Fruit fly (Drosophila melanogaster) whole organism, embryonic: ENCODE data around the gene Galphai.

Source experiments
- CG13424 ChIP-seq: fragments of 200-800 bp; sonication (Bioruptor generic); optimal IDR thresholded peaks from 2 replicates; lab custom pipeline; 2019; ENCODE audit warnings: missing biosample characterization, mild to moderate bottlenecking, missing genetic modification characterization, moderate library complexity
- CG14710 ChIP-seq: fragments of 200-800 bp; sonication (Bioruptor generic); optimal IDR thresholded peaks from 3 replicates; lab custom pipeline; 2019; ENCODE audit warnings: missing biosample characterization, mild to moderate bottlenecking, missing genetic modification characterization, moderate library complexity
- CG14965 ChIP-seq: fragments of 200-800 bp; sonication (Bioruptor generic); optimal IDR thresholded peaks from 2 replicates; lab custom pipeline; 2016; ENCODE audit warnings: missing biosample characterization, missing genetic modification characterization, borderline replicate concordance
- CG15696 ChIP-seq: fragments of 200-800 bp; sonication (Bioruptor generic); optimal IDR thresholded peaks from 2 replicates; lab custom pipeline; 2019; ENCODE audit warnings: missing biosample characterization, mild to moderate bottlenecking, missing genetic modification characterization, moderate library complexity
- CG1603 ChIP-seq: fragments of 200-800 bp; sonication (Bioruptor generic); optimal IDR thresholded peaks from 2 replicates; lab custom pipeline; 2019; ENCODE audit warnings: missing biosample characterization, mild to moderate bottlenecking, missing genetic modification characterization, moderate library complexity
- CG34376 ChIP-seq: fragments of 200-800 bp; sonication (Bioruptor generic); optimal IDR thresholded peaks from 2 replicates; lab custom pipeline; 2018; ENCODE audit warnings: missing biosample characterization, mild to moderate bottlenecking, missing genetic modification characterization
- CG4282 ChIP-seq: fragments of 200-800 bp; sonication (Bioruptor generic); optimal IDR thresholded peaks from 2 replicates; lab custom pipeline; 2016; ENCODE audit warnings: missing biosample characterization, missing genetic modification characterization
- CG7987 ChIP-seq: fragments of 200-800 bp; sonication (Bioruptor generic); optimal IDR thresholded peaks from 2 replicates; lab custom pipeline; 2018; ENCODE audit warnings: missing biosample characterization, mild to moderate bottlenecking, missing genetic modification characterization, moderate library complexity
- CG9215 ChIP-seq: fragments of 200-800 bp; sonication (Bioruptor generic); IDR thresholded peaks from 2 replicates; pipeline ENCODE4 v1.3.6; 2022; ENCODE audit warnings: missing biosample characterization, missing genetic modification characterization
- CG9727 ChIP-seq: fragments of 200-800 bp; sonication (Bioruptor generic); optimal IDR thresholded peaks from 3 replicates; lab custom pipeline; 2017; ENCODE audit warnings: missing biosample characterization, mild to moderate bottlenecking, missing genetic modification characterization
- CG9817 ChIP-seq: fragments of 200-800 bp; sonication (Bioruptor generic); optimal IDR thresholded peaks from 2 replicates; lab custom pipeline; 2018; ENCODE audit warnings: missing biosample characterization, mild to moderate bottlenecking, missing genetic modification characterization, moderate library complexity
- Dek ChIP-seq: fragments of 200-800 bp; sonication (Bioruptor generic); optimal IDR thresholded peaks from 3 replicates; lab custom pipeline; 2019; ENCODE audit warnings: missing biosample characterization, mild to moderate bottlenecking, missing genetic modification characterization, moderate library complexity
- Ets97D ChIP-seq: fragments of 200-800 bp; sonication (Bioruptor generic); optimal IDR thresholded peaks from 3 replicates; lab custom pipeline; 2016; ENCODE audit warnings: missing biosample characterization, missing genetic modification characterization
- Fer2 ChIP-seq: fragments of 200-800 bp; sonication (Bioruptor generic); optimal IDR thresholded peaks from 2 replicates; lab custom pipeline; 2018; ENCODE audit warnings: missing biosample characterization, mild to moderate bottlenecking, missing genetic modification characterization, moderate library complexity
- HLH4C ChIP-seq: fragments of 200-800 bp; sonication (Bioruptor generic); IDR thresholded peaks from 3 replicates; pipeline ENCODE4 v1.3.6; 2022; ENCODE audit warnings: missing biosample characterization, missing genetic modification characterization; ENCODE audit not compliant: partially characterized antibody
- Hsf ChIP-seq: fragments of 200-800 bp; sonication (Bioruptor generic); optimal IDR thresholded peaks from 3 replicates; lab custom pipeline; 2016; ENCODE audit warnings: missing biosample characterization, missing genetic modification characterization
- Lpt ChIP-seq: fragments of >200 bp; optimal IDR thresholded peaks from 2 replicates; lab custom pipeline; 2018; ENCODE audit warnings: missing biosample characterization, missing genetic modification characterization
- Med ChIP-seq: fragments of 200-800 bp; sonication (Bioruptor generic); peaks from one replicate; lab custom pipeline; 2016; ENCODE audit warnings: missing biosample characterization, missing genetic modification characterization, mild to moderate bottlenecking, inconsistent platforms, moderate library complexity
- Meics ChIP-seq: fragments of 200-800 bp; sonication (Bioruptor generic); optimal IDR thresholded peaks from 2 replicates; lab custom pipeline; 2017; ENCODE audit warnings: missing biosample characterization, mild to moderate bottlenecking, missing genetic modification characterization
- NfI ChIP-seq: fragments of 200-800 bp; sonication (Bioruptor generic); optimal IDR thresholded peaks from 3 replicates; lab custom pipeline; 2018; ENCODE audit warnings: missing biosample characterization, mild to moderate bottlenecking, missing genetic modification characterization, moderate library complexity
- Side ChIP-seq: fragments of 200-800 bp; sonication (Bioruptor generic); optimal IDR thresholded peaks from 2 replicates; lab custom pipeline; 2016; ENCODE audit warnings: missing biosample characterization, missing genetic modification characterization
- Usf ChIP-seq: fragments of 200-800 bp; sonication (Bioruptor generic); optimal IDR thresholded peaks from 2 replicates; lab custom pipeline; 2017; ENCODE audit warnings: missing genotype, missing biosample characterization, missing genetic modification characterization
- bab2 ChIP-seq: fragments of 200-800 bp; sonication (Bioruptor generic); optimal IDR thresholded peaks from 2 replicates; lab custom pipeline; 2016; ENCODE audit warnings: missing biosample characterization, missing genetic modification characterization
- bsh ChIP-seq, 2 experiments: fragments of 200-800 bp; sonication (Bioruptor generic); optimal IDR thresholded peaks; 2 replicates each; lab custom pipeline; 2017 to 2018; ENCODE audit warnings: mild to moderate bottlenecking in 2 of 2, missing biosample characterization in 2 of 2, missing genetic modification characterization in 2 of 2, moderate library complexity in 1 of 2
- cas ChIP-seq: fragments of 200-800 bp; sonication (Bioruptor generic); IDR thresholded peaks from 2 replicates; pipeline ENCODE4 v1.3.6; 2022; ENCODE audit warnings: missing biosample characterization, missing genetic modification characterization
- chif ChIP-seq, 2 experiments: fragments of 200-800 bp; sonication (Bioruptor generic); optimal IDR thresholded peaks; 3 replicates each; lab custom pipeline; 2016; ENCODE audit warnings: missing biosample characterization in 2 of 2, missing genetic modification characterization in 2 of 2
- ci ChIP-seq: fragments of 200-800 bp; sonication (Bioruptor generic); IDR thresholded peaks from 3 replicates; pipeline ENCODE4 v1.3.6; 2022; ENCODE audit warnings: missing biosample characterization, missing genetic modification characterization
- cwo ChIP-seq: fragments of 200-800 bp; sonication (Bioruptor generic); optimal IDR thresholded peaks from 3 replicates; lab custom pipeline; 2017; ENCODE audit warnings: missing biosample characterization, missing genetic modification characterization, mild to moderate bottlenecking, moderate library complexity, missing genetic modification reagents
- dmrt11E ChIP-seq: fragments of 200-800 bp; sonication (Bioruptor generic); optimal IDR thresholded peaks from 3 replicates; lab custom pipeline; 2018; ENCODE audit warnings: missing biosample characterization, mild to moderate bottlenecking, missing genetic modification characterization, moderate library complexity
- ewg ChIP-seq: fragments of 200-800 bp; sonication (Bioruptor generic); optimal IDR thresholded peaks from 3 replicates; lab custom pipeline; 2017; ENCODE audit warnings: mild to moderate bottlenecking, missing biosample characterization, missing genetic modification reagents, missing genetic modification characterization
- gcm2 ChIP-seq: fragments of 200-800 bp; sonication (Bioruptor generic); optimal IDR thresholded peaks from 2 replicates; lab custom pipeline; 2016; ENCODE audit warnings: missing biosample characterization, missing genetic modification characterization
- grau ChIP-seq: fragments of 200-800 bp; optimal IDR thresholded peaks from 3 replicates; lab custom pipeline; 2019; ENCODE audit warnings: missing biosample characterization, mild to moderate bottlenecking, missing genetic modification characterization, moderate library complexity
- hbn ChIP-seq: fragments of 200-800 bp; sonication (Bioruptor generic); IDR thresholded peaks from 2 replicates; pipeline ENCODE4 v1.3.6; 2022; ENCODE audit warnings: missing biosample characterization, missing genetic modification characterization; ENCODE audit not compliant: partially characterized antibody
- jumu ChIP-seq: fragments of 200-800 bp; sonication (Bioruptor generic); optimal IDR thresholded peaks from 3 replicates; lab custom pipeline; 2016; ENCODE audit warnings: missing biosample characterization, missing genetic modification characterization
- kah ChIP-seq: fragments of 200-800 bp; sonication (Bioruptor generic); optimal IDR thresholded peaks from 2 replicates; lab custom pipeline; 2018; ENCODE audit warnings: missing biosample characterization, mild to moderate bottlenecking, missing genetic modification characterization
- lov ChIP-seq, 2 experiments: fragments of 200-800 bp in 1 of 2; fragments of >200 bp in 1 of 2; sonication (Bioruptor generic) in 1 of 2; IDR thresholded peaks in 1 of 2; optimal IDR thresholded peaks in 1 of 2; 2 replicates in 1 of 2; 3 replicates in 1 of 2; pipeline versions ENCODE4 v1.3.6 to Lab custom; 2017 to 2022; ENCODE audit warnings: missing biosample characterization in 1 of 2, missing genetic modification characterization in 1 of 2
- nom ChIP-seq: fragments of 200-800 bp; sonication (Bioruptor generic); optimal IDR thresholded peaks from 2 replicates; lab custom pipeline; 2017; ENCODE audit warnings: missing biosample characterization, missing genetic modification characterization, mild to moderate bottlenecking, moderate library complexity, missing genetic modification reagents
- peb ChIP-seq: fragments of 200-800 bp; sonication (Bioruptor generic); IDR thresholded peaks from 2 replicates; pipeline ENCODE4 v1.3.6; 2022; ENCODE audit warnings: missing biosample characterization, missing genetic modification characterization
- prd ChIP-seq, 3 experiments: fragments of >200 bp in 2 of 3; fragments of 200-800 bp in 1 of 3; sonication (Bioruptor generic) in 1 of 3; optimal IDR thresholded peaks in 2 of 3; IDR thresholded peaks in 1 of 3; 2 replicates in 2 of 3; 3 replicates in 1 of 3; pipeline versions ENCODE4 v1.3.6 to Lab custom; 2017 to 2022; ENCODE audit warnings: missing biosample characterization in 1 of 3, missing genetic modification characterization in 1 of 3
- psq ChIP-seq: fragments of 200-800 bp; sonication (Bioruptor generic); optimal IDR thresholded peaks from 2 replicates; lab custom pipeline; 2017; ENCODE audit warnings: missing biosample characterization, missing genetic modification characterization
- repo ChIP-seq: fragments of 200-800 bp; sonication (Bioruptor generic); optimal IDR thresholded peaks from 2 replicates; lab custom pipeline; 2016; ENCODE audit warnings: missing biosample characterization, missing genetic modification characterization
- sd ChIP-seq: fragments of 200-800 bp; sonication (Bioruptor generic); optimal IDR thresholded peaks from 3 replicates; lab custom pipeline; 2018; ENCODE audit warnings: missing biosample characterization, mild to moderate bottlenecking, missing genetic modification characterization, moderate library complexity
- sens-2 ChIP-seq: fragments of 200-800 bp; sonication (Bioruptor generic); IDR thresholded peaks from 2 replicates; pipeline ENCODE4 v1.3.6; 2022; ENCODE audit warnings: missing biosample characterization, missing genetic modification characterization
- slp2 ChIP-seq: fragments of 200-800 bp; sonication (Bioruptor generic); optimal IDR thresholded peaks from 2 replicates; lab custom pipeline; 2016; ENCODE audit warnings: missing biosample characterization, missing genetic modification characterization
- sug ChIP-seq: fragments of 200-800 bp; optimal IDR thresholded peaks from 2 replicates; lab custom pipeline; 2019; ENCODE audit warnings: missing biosample characterization, mild to moderate bottlenecking, missing genetic modification characterization, moderate library complexity
- trem ChIP-seq: fragments of 200-800 bp; optimal IDR thresholded peaks from 3 replicates; lab custom pipeline; 2019; ENCODE audit warnings: missing biosample characterization, mild to moderate bottlenecking, missing genetic modification characterization, moderate library complexity
- wdn ChIP-seq: fragments of 200-800 bp; sonication (Bioruptor generic); IDR thresholded peaks from 2 replicates; pipeline ENCODE4 v1.3.6; 2022; ENCODE audit warnings: missing biosample characterization, missing genetic modification characterization
- zf30C ChIP-seq: fragments of 200-800 bp; sonication (Bioruptor generic); optimal IDR thresholded peaks from 3 replicates; lab custom pipeline; 2018; ENCODE audit warnings: missing biosample characterization, mild to moderate bottlenecking, missing genetic modification characterization

Gene Galphai

DNA sequence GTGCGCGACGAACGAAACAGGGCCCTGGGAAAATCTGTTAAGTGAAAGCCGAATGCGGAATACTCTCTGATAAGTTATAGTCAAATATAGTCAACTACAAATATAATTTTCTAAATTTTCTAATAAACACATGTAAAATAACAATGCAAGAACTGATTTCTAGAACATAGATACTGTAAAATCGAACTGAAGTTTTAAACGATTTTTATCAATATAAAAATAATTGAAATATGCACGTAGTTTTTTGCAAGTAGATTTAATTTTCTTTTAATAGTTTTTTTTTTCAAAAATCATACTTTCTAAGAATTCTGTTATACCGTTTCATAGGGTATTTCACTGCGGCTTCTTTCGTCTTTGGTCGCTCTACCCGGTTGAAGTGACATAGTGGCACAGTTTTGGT is 28.5 kb upstream of the Galphai start (continued):
- 0 out of 2 replicates have a peak, but pooled peaks have one; percentile 17 for TF ChIP-seq cas
- TF ChIP-seq kah (GFP tag; lab: Kevin White, UChicago), result peak; percentile 81
- peak; percentile 52 for TF ChIP-seq peb (GFP tag; lab: Robert Waterston, UW)
- peak in 1 of 2 experiments; percentile 90 for TF ChIP-seq bsh (GFP tag; optimal IDR thresholded peaks at IDR 0.05; lab: Kevin White, UChicago)
- TF ChIP-seq CG1603 (tag; lab: Kevin White, UChicago), result peak; percentile 10
- peak; percentile 61 for TF ChIP-seq Fer2
- TF ChIP-seq jumu (GFP tag; lab: Kevin White, UChicago), result no peak
- no peak for TF ChIP-seq lov (optimal IDR thresholded peaks at IDR 0.05; lab: Kevin White, UChicago)
- TF ChIP-seq lov (GFP tag; IDR thresholded peaks at IDR 0.05; lab: Robert Waterston, UW), result peak; percentile 41; the same call in 1 of the 3 replicates
- TF ChIP-seq wdn, result no peak
- TF ChIP-seq CG9727, result peak; percentile 76
- peak; percentile 65 for TF ChIP-seq CG15696 (tag; lab: Kevin White, UChicago)
- peak; percentile 73 for TF ChIP-seq dmrt11E (tag; lab: Kevin White, UChicago)
- peak; percentile 81 for TF ChIP-seq cwo (GFP tag; lab: Kevin White, UChicago)
- TF ChIP-seq grau (tag; lab: Kevin White, UChicago), result peak; percentile 88
- TF ChIP-seq CG7987 (GFP tag; lab: Kevin White, UChicago), result no peak
- TF ChIP-seq ewg (GFP tag; lab: Kevin White, UChicago), result peak; percentile 80
- no peak for TF ChIP-seq CG14965 (GFP tag; lab: Kevin White, UChicago)
- peak; percentile 75 for TF ChIP-seq Med (GFP tag; lab: Kevin White, UChicago)
- peak; percentile 89 for TF ChIP-seq CG14710 (tag; lab: Kevin White, UChicago)
- TF ChIP-seq gcm2 (GFP tag; lab: Kevin White, UChicago), result peak; percentile 52
- peak; percentile 70 for TF ChIP-seq CG9817 (tag; lab: Kevin White, UChicago)
- peak; percentile 32 for TF ChIP-seq slp2 (GFP tag; lab: Kevin White, UChicago)
- no peak for TF ChIP-seq Ets97D (GFP tag; lab: Kevin White, UChicago)
- peak; percentile 36 for TF ChIP-seq bab2 (GFP tag; lab: Kevin White, UChicago)
- no peak for TF ChIP-seq CG4282 (GFP tag; lab: Kevin White, UChicago)
- TF ChIP-seq sug, result peak; percentile 75
- TF ChIP-seq ci (GFP tag; lab: Robert Waterston, UW), result peak; percentile 77; the same call in 1 of the 3 replicates
- TF ChIP-seq hbn (GFP tag; lab: Robert Waterston, UW), result no peak
- TF ChIP-seq Lpt (GFP tag; lab: Kevin White, UChicago), result no peak
- peak; percentile 51 for TF ChIP-seq Side (GFP tag; lab: Kevin White, UChicago)
- peak; percentile 30 for TF ChIP-seq repo (GFP tag; lab: Kevin White, UChicago)
- TF ChIP-seq CG9215 (GFP tag; lab: Robert Waterston, UW), result 0 out of 2 replicates have a peak, but pooled peaks have one; percentile 22
- TF ChIP-seq trem (tag; lab: Kevin White, UChicago), result peak; percentile 78
- peak; percentile 53 for TF ChIP-seq CG34376 (GFP tag; lab: Kevin White, UChicago)
- TF ChIP-seq Meics (GFP tag; lab: Kevin White, UChicago), result peak; percentile 87
- no peak for TF ChIP-seq zf30C (GFP tag; lab: Kevin White, UChicago)
- TF ChIP-seq sens-2, result peak; percentile 54; the same call in 1 of the 2 replicates
- TF ChIP-seq Dek, result peak; percentile 65
- TF ChIP-seq sd (tag; lab: Kevin White, UChicago), result peak; percentile 68
- peak; percentile 19 for TF ChIP-seq Usf
- TF ChIP-seq psq (GFP tag; lab: Kevin White, UChicago), result peak; percentile 52
- TF ChIP-seq HLH4C (GFP tag; lab: Robert Waterston, UW), result no peak
- TF ChIP-seq nom (GFP tag; lab: Kevin White, UChicago), result no peak
- TF ChIP-seq chif (GFP tag; optimal IDR thresholded peaks at IDR 0.05; lab: Kevin White, UChicago), result peak; percentile 50 to 63
- peak; percentile 71 for TF ChIP-seq Hsf (GFP tag; lab: Kevin White, UChicago)
- peak; percentile 95 for TF ChIP-seq CG13424 (tag; lab: Kevin White, UChicago)
- no peak for TF ChIP-seq prd (optimal IDR thresholded peaks at IDR 0.05; lab: Kevin White, UChicago)
- TF ChIP-seq prd (GFP tag; IDR thresholded peaks at IDR 0.05; lab: Robert Waterston, UW), result peak; percentile 76; the same call in 2 of the 3 replicates
- peak; percentile 64 for TF ChIP-seq NfI (GFP tag; lab: Kevin White, UChicago)
